Fruit fly (Drosophila melanogaster) whole organism, embryonic: ENCODE measurements around the gene Cdc27.
A peak's percentile ranks its signal among the peaks of the same experiment; 100 is the strongest.

Experiments
- BEAF-32 ChIP-seq: fragments of 200-800 bp; sonication (Bioruptor generic); optimal IDR thresholded peaks from 3 replicates; lab custom pipeline; 2017; ENCODE audit warnings: missing biosample characterization, missing genetic modification characterization, mild to moderate bottlenecking, moderate library complexity, missing genetic modification reagents
- Dp ChIP-seq: fragments of 200-800 bp; sonication (Bioruptor generic); optimal IDR thresholded peaks from 2 replicates; lab custom pipeline; 2018; ENCODE audit warnings: missing biosample characterization, mild to moderate bottlenecking, missing genetic modification characterization, moderate library complexity
- Ravus ChIP-seq: fragments of 200-800 bp; sonication (Bioruptor generic); IDR thresholded peaks from 2 replicates; pipeline ENCODE4 v1.3.6; 2022; ENCODE audit warnings: missing biosample characterization, missing genetic modification characterization
- ems ChIP-seq: fragments of 200-800 bp; sonication (Bioruptor generic); optimal IDR thresholded peaks from 3 replicates; lab custom pipeline; 2016; ENCODE audit warnings: missing biosample characterization, missing genetic modification characterization
- gfzf ChIP-seq: fragments of 200-800 bp; sonication (Bioruptor generic); optimal IDR thresholded peaks from 2 replicates; lab custom pipeline; 2016; ENCODE audit warnings: missing biosample characterization, mild to moderate bottlenecking, missing genetic modification characterization, moderate library complexity
- nerfin-1 ChIP-seq: fragments of 200-800 bp; sonication (Bioruptor generic); optimal IDR thresholded peaks from 3 replicates; lab custom pipeline; 2019; ENCODE audit warnings: missing biosample characterization, mild to moderate bottlenecking, missing genetic modification characterization, moderate library complexity
- pzg ChIP-seq: fragments of 200-800 bp; sonication (Bioruptor generic); optimal IDR thresholded peaks from 3 replicates; lab custom pipeline; 2018; ENCODE audit warnings: missing biosample characterization, mild to moderate bottlenecking, missing genetic modification characterization, moderate library complexity

Gene Cdc27

dm6 chr3L:7238072-7238759 is 10.9 kb downstream of the Cdc27 start, which contains the start of the genes CG14829 and BHD (continued):
- peak; percentile 71 for TF ChIP-seq gfzf
- TF ChIP-seq pzg (GFP tag; lab: Kevin White, UChicago) = peak; percentile 48
- TF ChIP-seq Dp (GFP tag; lab: Kevin White, UChicago) = peak; percentile 63
- TF ChIP-seq BEAF-32 (GFP tag; lab: Kevin White, UChicago) = peak; percentile 42

dm6 chr3L:7234212-7234611 is 14.9 kb downstream of the Cdc27 start, which contains the start of gene CG14826:
Gene CG14826, plus strand, starts transcription at chr3L:7234512.
- TF ChIP-seq nerfin-1 (tag; lab: Kevin White, UChicago) = no peak
- TF ChIP-seq ems (GFP tag; lab: Kevin White, UChicago) = no peak
- no peak for TF ChIP-seq BEAF-32 (GFP tag; lab: Kevin White, UChicago)
- TF ChIP-seq Ravus = no peak
